Fruit fly (Drosophila melanogaster): ENCODE measurements around the gene CG15739.

dm6 chrX:11839308-11839707 lies 33.8 kb upstream of the CG15739 start, which contains the start of gene Cyp28c1:
- TF ChIP-seq Clk (GFP tag; optimal IDR thresholded peaks at IDR 0.05) (no peak), cnc (optimal IDR thresholded peaks at IDR 0.05) (no peak), bab1 (GFP tag; optimal IDR thresholded peaks at IDR 0.05) (no peak), CG1620 (GFP tag; optimal IDR thresholded peaks at IDR 0.05) (no peak)

All from whole organism, adult.